Fruit fly (Drosophila melanogaster): ENCODE data around the gene CG5078.
"Not testable (repeated sequence)": the region's sequence is repeated elsewhere in the genome, so short reads cannot be mapped to it uniquely, and the experiment has no call there.

Gene CG5078

dm6 chr3L:20498204-20498603, 7.6 kb upstream of the CG5078 start (continued):
- TF ChIP-seq D (optimal IDR thresholded peaks at IDR 0.05) (no peak), D (GFP tag; optimal IDR thresholded peaks at IDR 0.05) (no peak), CG14710 (tag; optimal IDR thresholded peaks at IDR 0.05) (no peak), CG6791 (GFP tag; IDR thresholded peaks at IDR 0.05; ENCODE audit: partially characterized antibody) (0 out of 3 replicates have a peak, but pooled peaks have one; percentile 24), CG10979 (tag; optimal IDR thresholded peaks at IDR 0.05) (peak; percentile 80), CG4360 (GFP tag; IDR thresholded peaks at IDR 0.05) (no peak), CTCF (GFP tag; optimal IDR thresholded peaks at IDR 0.05) (peak; percentile 87), unc-4 (GFP tag; IDR thresholded peaks at IDR 0.05; ENCODE audit: partially characterized antibody) (no peak), Lhr (GFP tag; optimal IDR thresholded peaks at IDR 0.05) (no peak), TFAM (GFP tag; optimal IDR thresholded peaks at IDR 0.05) (no peak), mam (GFP tag; optimal IDR thresholded peaks at IDR 0.05) (no peak), Med (GFP tag) (peak; percentile 1), CG32532 (GFP tag; IDR thresholded peaks at IDR 0.05) (0 out of 2 replicates have a peak, but pooled peaks have one; percentile 5), CG4854 (GFP tag; optimal IDR thresholded peaks at IDR 0.05) (no peak), Adf1 (GFP tag; IDR thresholded peaks at IDR 0.05) (no peak), gsb-n (tag; optimal IDR thresholded peaks at IDR 0.05) (no peak), D19A (tag; optimal IDR thresholded peaks at IDR 0.05) (no peak), Usf (GFP tag; optimal IDR thresholded peaks at IDR 0.05) (no peak), org-1 (GFP tag; optimal IDR thresholded peaks at IDR 0.05) (no peak), CG15514 (GFP tag; optimal IDR thresholded peaks at IDR 0.05) (no peak), toy (GFP tag; IDR thresholded peaks at IDR 0.05) (no peak), stc (GFP tag; IDR thresholded peaks at IDR 0.05) (peak; percentile 24; the same call in 1 of the 2 replicates), ase (GFP tag; IDR thresholded peaks at IDR 0.05) (no peak), Ada2b (GFP tag; IDR thresholded peaks at IDR 0.05) (no peak), gsb (GFP tag; IDR thresholded peaks at IDR 0.05) (no peak), CG32767 (GFP tag; IDR thresholded peaks at IDR 0.05) (no peak)

dm6 chr3L:20499536-20499935, 6.3 kb upstream of the CG5078 start, which contains the start of gene CG18281:
TSS of gene CG18281 (plus strand) at chr3L:20499836.
- TF ChIP-seq Pdp1, maf-S, CG6654 (GFP tag; optimal IDR thresholded peaks at IDR 0.05): not testable (repeated sequence)

DNA sequence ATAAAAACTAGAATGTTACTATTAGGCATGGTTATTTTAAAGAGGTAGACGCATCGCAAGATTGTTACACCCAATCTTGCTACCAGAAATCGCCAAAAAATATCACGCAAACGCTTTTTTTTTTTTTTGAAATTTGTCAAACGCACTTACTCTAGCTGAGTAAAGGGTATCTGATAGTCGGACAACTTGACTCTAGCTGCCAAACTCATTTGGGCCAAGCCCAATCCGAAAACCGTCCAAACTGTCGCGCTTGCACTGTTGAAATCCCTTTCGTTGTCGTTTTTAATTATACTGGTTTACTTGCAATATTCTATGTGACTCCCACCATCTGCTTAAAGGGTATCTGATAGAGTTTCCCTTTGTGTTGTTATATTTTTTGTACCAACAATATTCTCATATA, 2.6 kb upstream of the CG5078 start:
- no peak for TF ChIP-seq stc (GFP tag; IDR thresholded peaks at IDR 0.05)
- TF ChIP-seq Scr (GFP tag; IDR thresholded peaks at IDR 0.05; ENCODE audit: partially characterized antibody), result peak; percentile 46
- peak; percentile 62; the same call in 2 of the 3 replicates for TF ChIP-seq HLH4C (GFP tag; IDR thresholded peaks at IDR 0.05; ENCODE audit: partially characterized antibody)
- peak; percentile 25; the same call in 1 of the 2 replicates for TF ChIP-seq inv (GFP tag; IDR thresholded peaks at IDR 0.05; ENCODE audit: partially characterized antibody)
- peak; percentile 58; the same call in 2 of the 3 replicates for TF ChIP-seq CG14860 (GFP tag; IDR thresholded peaks at IDR 0.05; ENCODE audit: partially characterized antibody)
- TF ChIP-seq Ets65A (GFP tag), result peak; percentile 52
- TF ChIP-seq CG4404 (GFP tag; IDR thresholded peaks at IDR 0.05), result no peak
- TF ChIP-seq pfk (GFP tag; optimal IDR thresholded peaks at IDR 0.05), result no peak
- TF ChIP-seq croc (GFP tag; conservative IDR thresholded peaks at IDR 0.05), result no peak
- no peak for TF ChIP-seq CG9817 (tag; optimal IDR thresholded peaks at IDR 0.05)
- TF ChIP-seq dpn (GFP tag; optimal IDR thresholded peaks at IDR 0.05), result no peak
- TF ChIP-seq CG6791 (GFP tag; IDR thresholded peaks at IDR 0.05; ENCODE audit: partially characterized antibody), result peak; percentile 54; the same call in 2 of the 3 replicates
- no peak for TF ChIP-seq fu2 (GFP tag; optimal IDR thresholded peaks at IDR 0.05)
- TF ChIP-seq tna (GFP tag; IDR thresholded peaks at IDR 0.05; ENCODE audit: partially characterized antibody), result peak; percentile 50; the same call in 1 of the 2 replicates
- TF ChIP-seq Bteb2 (GFP tag; optimal IDR thresholded peaks at IDR 0.05), result no peak
- TF ChIP-seq z (GFP tag; IDR thresholded peaks at IDR 0.05), result no peak
- peak; percentile 42; the same call in 2 of the 3 replicates for TF ChIP-seq CG7963 (GFP tag; IDR thresholded peaks at IDR 0.05; ENCODE audit: partially characterized antibody)
- TF ChIP-seq Nf-YB (GFP tag; optimal IDR thresholded peaks at IDR 0.05), result no peak
- no peak for TF ChIP-seq mirr (GFP tag; optimal IDR thresholded peaks at IDR 0.05)
- no peak for TF ChIP-seq Awh (GFP tag; IDR thresholded peaks at IDR 0.05)
- peak; percentile 78 for TF ChIP-seq CG16813 (GFP tag; IDR thresholded peaks at IDR 0.05; ENCODE audit: partially characterized antibody)
- TF ChIP-seq Xbp1 (GFP tag; optimal IDR thresholded peaks at IDR 0.05), result no peak
